Worm (Caenorhabditis elegans): ENCODE measurements around the gene qdpr-1.

ce11 chrIII:13390789-13391188 lies 2.9 kb upstream of the qdpr-1 start:
- TF ChIP-seq fos-1 (tag; optimal IDR thresholded peaks at IDR 0.05) = no peak
- TF ChIP-seq nhr-77 (tag; optimal IDR thresholded peaks at IDR 0.05) = no peak
- TF ChIP-seq nfya-1 (tag; optimal IDR thresholded peaks at IDR 0.05; ENCODE audit: insufficient read depth) = no peak

Data from whole organism, L3 larva.